Fruit fly (Drosophila melanogaster): ENCODE measurements around the gene CG44532.
A peak's percentile ranks its signal among the peaks of the same experiment; 100 is the strongest.

The CG44532 gene

DNA sequence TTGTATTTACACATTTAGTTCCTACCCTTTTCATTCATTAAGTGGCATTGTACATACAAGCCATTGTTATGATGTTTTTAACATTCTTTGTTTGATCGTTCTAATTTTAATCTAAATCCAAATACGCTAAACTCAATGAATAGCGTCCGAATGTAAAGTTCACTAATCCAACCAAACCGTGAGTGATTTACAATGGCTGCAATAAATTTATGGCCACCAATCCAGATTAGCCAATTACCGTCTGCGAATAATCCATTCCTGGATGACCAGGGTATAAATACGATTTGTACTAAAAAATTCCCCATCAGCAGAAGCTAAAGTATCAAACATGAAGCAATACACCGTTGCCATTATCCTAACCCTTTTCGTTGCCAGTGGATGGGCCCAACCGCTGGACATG, 29.5 kb downstream of the CG44532 start, which contains the start of gene CG12057:
TSS of gene CG12057 (plus strand) at position 301 of the 400 bp plus-strand sequence.
- no peak for TF ChIP-seq CG10348 (GFP tag; IDR thresholded peaks at IDR 0.05)
- no peak for TF ChIP-seq Pif1A (GFP tag; optimal IDR thresholded peaks at IDR 0.05)
- TF ChIP-seq CG13204 (GFP tag; optimal IDR thresholded peaks at IDR 0.05) = no peak

DNA sequence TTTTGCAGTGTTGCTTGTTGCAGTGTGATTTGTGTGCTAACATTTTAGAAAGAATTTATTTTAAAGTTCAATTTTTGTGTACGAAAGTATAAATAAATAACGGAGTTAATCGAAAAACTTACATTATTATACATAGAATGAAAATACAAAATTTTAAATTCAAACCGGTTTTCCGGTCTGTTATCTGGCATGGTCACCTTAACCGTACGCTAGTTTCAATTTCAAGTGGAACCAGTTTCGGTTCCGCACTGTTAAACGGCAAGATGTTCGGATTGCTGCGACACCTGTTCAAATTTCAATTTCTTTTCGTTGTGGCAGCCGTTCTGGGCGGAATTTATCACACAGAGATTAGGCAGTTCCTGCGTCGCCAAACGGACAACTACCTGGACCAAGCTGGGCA, 30.5 kb downstream of the CG44532 start, which contains the start of gene CG12056:
TSS of gene CG12056 (plus strand) at position 241 of the 400 bp plus-strand sequence.
- TF ChIP-seq CG13204 (GFP tag; optimal IDR thresholded peaks at IDR 0.05) (no peak), D1 (tag; optimal IDR thresholded peaks at IDR 0.05) (no peak), CG8301 (tag; optimal IDR thresholded peaks at IDR 0.05) (no peak), CG32121 (GFP tag; IDR thresholded peaks at IDR 0.05) (no peak), EcR (GFP tag; optimal IDR thresholded peaks at IDR 0.05) (no peak), CG14655 (GFP tag; optimal IDR thresholded peaks at IDR 0.05) (no peak), CG34367 (tag; optimal IDR thresholded peaks at IDR 0.05) (no peak), Pif1A (GFP tag; optimal IDR thresholded peaks at IDR 0.05) (no peak), Ets98B (GFP tag; IDR thresholded peaks at IDR 0.05) (no peak), CG8159 (tag; optimal IDR thresholded peaks at IDR 0.05) (no peak), CG12605 (GFP tag; IDR thresholded peaks at IDR 0.05) (no peak), CG15710 (tag; optimal IDR thresholded peaks at IDR 0.05) (no peak)

DNA sequence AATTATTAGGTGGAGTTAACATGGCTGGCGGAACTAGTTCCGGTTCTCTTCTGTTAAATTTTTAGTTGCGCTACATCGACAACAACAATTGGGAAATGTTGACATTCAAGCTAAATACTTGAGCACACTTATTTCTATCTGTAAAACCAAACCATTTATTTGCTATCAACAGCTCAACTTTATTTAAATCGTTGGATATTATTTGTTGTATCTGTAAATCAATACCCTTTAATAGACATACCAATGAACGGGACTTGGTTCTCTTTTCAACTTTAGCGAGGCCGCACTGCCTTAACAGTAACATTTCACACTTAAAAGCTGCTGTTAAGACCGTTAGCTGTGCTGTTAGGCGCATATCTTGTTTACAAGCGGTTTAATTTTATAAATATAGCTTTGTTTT, 31.7 kb downstream of the CG44532 start, which contains the start of gene CG12106:
TSS of gene CG12106 (plus strand) at position 295 of the 400 bp plus-strand sequence.
- TF ChIP-seq CG13204 (GFP tag; optimal IDR thresholded peaks at IDR 0.05) (no peak), CG4496 (GFP tag; IDR thresholded peaks at IDR 0.05) (peak; percentile 56; the same call in 1 of the 3 replicates), CG8301 (tag; optimal IDR thresholded peaks at IDR 0.05) (peak; percentile 53), CG15710 (tag; optimal IDR thresholded peaks at IDR 0.05) (peak; percentile 54), Snoo (tag; optimal IDR thresholded peaks at IDR 0.05) (peak; percentile 23), CG8159 (tag; optimal IDR thresholded peaks at IDR 0.05) (no peak), Ets98B (GFP tag; IDR thresholded peaks at IDR 0.05) (no peak), Pif1B (GFP tag; optimal IDR thresholded peaks at IDR 0.05) (no peak), CG10348 (GFP tag; IDR thresholded peaks at IDR 0.05) (peak; percentile 21; the same call in 1 of the 2 replicates), CG9948 (tag; optimal IDR thresholded peaks at IDR 0.05) (peak; percentile 25), rn (GFP tag; IDR thresholded peaks at IDR 0.05) (0 out of 2 replicates have a peak, but pooled peaks have one; percentile 20), CG17806 (tag; optimal IDR thresholded peaks at IDR 0.05) (peak; percentile 40), CG34367 (tag; optimal IDR thresholded peaks at IDR 0.05) (peak; percentile 26), CG12605 (GFP tag; IDR thresholded peaks at IDR 0.05) (no peak), CG32121 (GFP tag; IDR thresholded peaks at IDR 0.05) (peak; percentile 27; the same call in 1 of the 2 replicates), D1 (tag; optimal IDR thresholded peaks at IDR 0.05) (no peak)

DNA sequence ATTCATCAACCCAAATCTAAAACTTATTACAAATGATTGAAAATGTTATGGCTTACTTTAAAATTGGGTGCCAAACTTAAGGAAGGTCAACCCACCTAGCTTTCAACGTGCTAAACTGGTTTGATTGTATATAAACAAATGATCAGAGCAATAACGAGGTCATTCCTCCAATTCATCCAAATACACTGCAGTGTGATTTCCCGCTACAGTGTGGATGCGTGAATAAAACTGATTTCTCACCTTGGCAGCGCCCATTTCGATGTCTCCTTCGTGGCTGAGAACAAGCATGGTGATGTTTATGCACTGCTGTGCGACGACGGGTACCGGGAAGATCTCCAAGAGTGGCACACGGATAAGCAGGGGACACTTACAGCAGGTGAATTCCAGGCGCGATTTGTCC, 33.4 kb downstream of the CG44532 start:
- TF ChIP-seq CG34367 (tag; optimal IDR thresholded peaks at IDR 0.05) (no peak), CG32121 (GFP tag; IDR thresholded peaks at IDR 0.05) (no peak), CG4496 (GFP tag; IDR thresholded peaks at IDR 0.05) (no peak), EcR (GFP tag; optimal IDR thresholded peaks at IDR 0.05) (no peak), D1 (tag; optimal IDR thresholded peaks at IDR 0.05) (no peak), CG13204 (GFP tag; optimal IDR thresholded peaks at IDR 0.05) (no peak), CG9948 (tag; optimal IDR thresholded peaks at IDR 0.05) (no peak), CG8301 (tag; optimal IDR thresholded peaks at IDR 0.05) (no peak), gl (tag; optimal IDR thresholded peaks at IDR 0.05) (no peak)

DNA sequence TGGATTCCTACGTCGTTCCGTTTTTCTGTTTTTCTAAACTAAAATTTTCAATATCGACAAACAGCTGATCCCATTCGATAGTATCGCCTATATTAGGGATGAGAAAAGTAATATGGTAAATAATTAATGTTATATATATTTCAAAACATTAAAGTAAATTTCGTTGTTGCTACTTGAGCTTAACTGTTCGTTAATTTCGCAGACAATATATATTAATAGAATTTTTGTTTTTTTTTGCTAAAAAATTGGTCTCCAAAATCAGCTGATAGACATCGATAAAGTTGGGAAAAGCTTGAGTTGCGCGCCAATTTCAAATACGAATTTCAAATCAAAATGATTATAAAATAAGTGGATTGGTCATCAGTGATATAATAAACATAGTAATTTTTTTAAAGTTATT, 34.5 kb downstream of the CG44532 start, which contains the start of gene CG12118:
TSS of gene CG12118 (minus strand) at position 53 of the 400 bp plus-strand sequence.
- TF ChIP-seq CG14655 (GFP tag; optimal IDR thresholded peaks at IDR 0.05) (no peak), CG10348 (GFP tag; IDR thresholded peaks at IDR 0.05) (no peak), CG9948 (tag; optimal IDR thresholded peaks at IDR 0.05) (peak; percentile 60), fd96Ca (GFP tag; IDR thresholded peaks at IDR 0.05) (no peak), CG32121 (GFP tag; IDR thresholded peaks at IDR 0.05) (peak; percentile 79), Pif1B (GFP tag; optimal IDR thresholded peaks at IDR 0.05) (peak; percentile 56), CG15710 (tag; optimal IDR thresholded peaks at IDR 0.05) (peak; percentile 65), CG8301 (tag; optimal IDR thresholded peaks at IDR 0.05) (peak; percentile 14), CG8159 (tag; optimal IDR thresholded peaks at IDR 0.05) (peak; percentile 65), Ets98B (GFP tag; IDR thresholded peaks at IDR 0.05) (peak; percentile 45), Pif1A (GFP tag; optimal IDR thresholded peaks at IDR 0.05) (peak; percentile 46), EcR (GFP tag; optimal IDR thresholded peaks at IDR 0.05) (no peak), CG12605 (GFP tag; IDR thresholded peaks at IDR 0.05) (no peak), Snoo (tag; optimal IDR thresholded peaks at IDR 0.05) (peak; percentile 51), gl (tag; optimal IDR thresholded peaks at IDR 0.05) (no peak), CG4496 (GFP tag; IDR thresholded peaks at IDR 0.05) (peak; percentile 71; the same call in 2 of the 3 replicates), rn (GFP tag; IDR thresholded peaks at IDR 0.05) (peak; percentile 31; the same call in 1 of the 2 replicates), CG13204 (GFP tag; optimal IDR thresholded peaks at IDR 0.05) (no peak), CG34367 (tag; optimal IDR thresholded peaks at IDR 0.05) (peak; percentile 57), D1 (tag; optimal IDR thresholded peaks at IDR 0.05) (peak; percentile 33), CG17806 (tag; optimal IDR thresholded peaks at IDR 0.05) (peak; percentile 64)

DNA sequence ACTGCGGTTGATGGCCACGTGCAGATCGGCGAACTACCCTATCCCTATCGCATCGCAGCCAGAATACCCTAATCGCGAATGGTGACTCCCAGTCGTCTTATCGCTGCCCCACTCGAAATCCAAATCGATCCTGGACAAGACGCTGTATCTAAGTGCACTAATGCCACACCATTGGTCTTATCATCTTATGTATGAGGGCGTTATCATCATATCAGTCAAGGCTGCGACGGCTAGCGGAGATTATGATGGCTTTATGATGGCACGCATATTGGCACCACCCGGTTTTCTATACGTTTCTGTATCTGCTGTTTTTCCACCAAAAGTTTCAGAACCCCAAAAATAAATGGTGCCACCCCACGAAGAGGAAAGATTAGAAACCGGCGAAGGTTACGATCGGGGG, 38.3 kb downstream of the CG44532 start:
- TF ChIP-seq gl (tag; optimal IDR thresholded peaks at IDR 0.05) (no peak), Snoo (tag; optimal IDR thresholded peaks at IDR 0.05) (no peak), Pif1A (GFP tag; optimal IDR thresholded peaks at IDR 0.05) (no peak), Ets98B (GFP tag; IDR thresholded peaks at IDR 0.05) (no peak), D1 (tag; optimal IDR thresholded peaks at IDR 0.05) (no peak), CG12605 (GFP tag; IDR thresholded peaks at IDR 0.05) (no peak), fd96Ca (GFP tag; IDR thresholded peaks at IDR 0.05) (no peak), CG32121 (GFP tag; IDR thresholded peaks at IDR 0.05) (no peak), CG8301 (tag; optimal IDR thresholded peaks at IDR 0.05) (no peak), CG15710 (tag; optimal IDR thresholded peaks at IDR 0.05) (no peak), CG9948 (tag; optimal IDR thresholded peaks at IDR 0.05) (no peak), CG13204 (GFP tag; optimal IDR thresholded peaks at IDR 0.05) (no peak)

All from whole organism, pupa.